Fruit fly (Drosophila melanogaster) whole organism, embryonic: Measurements from ENCODE around the gene Pez.

Source experiments
- Abd-B ChIP-seq: fragments of 200-800 bp; sonication (Bioruptor generic); optimal IDR thresholded peaks from 2 replicates; lab custom pipeline; 2018; ENCODE audit warnings: missing biosample characterization, mild to moderate bottlenecking, missing genetic modification characterization, moderate library complexity
- Asciz ChIP-seq: fragments of 200-800 bp; sonication (Bioruptor generic); optimal IDR thresholded peaks from 2 replicates; lab custom pipeline; 2017; ENCODE audit warnings: missing biosample characterization, mild to moderate bottlenecking, missing genetic modification characterization, missing genetic modification reagents
- BEAF-32 ChIP-seq: fragments of 200-800 bp; sonication (Bioruptor generic); optimal IDR thresholded peaks from 3 replicates; lab custom pipeline; 2017; ENCODE audit warnings: missing biosample characterization, missing genetic modification characterization, mild to moderate bottlenecking, moderate library complexity, missing genetic modification reagents
- CG11093 ChIP-seq: fragments of 200-800 bp; sonication (Bioruptor generic); IDR thresholded peaks from 3 replicates; pipeline ENCODE4 v1.3.6; 2022; ENCODE audit warnings: missing biosample characterization, missing genetic modification characterization
- CG14667 ChIP-seq: fragments of 200-800 bp; sonication (Bioruptor generic); IDR thresholded peaks from 2 replicates; pipeline ENCODE4 v1.3.6; 2022; ENCODE audit warnings: missing biosample characterization, missing genetic modification characterization
- CG15011 ChIP-seq: fragments of 200-800 bp; sonication (Bioruptor generic); optimal IDR thresholded peaks from 3 replicates; lab custom pipeline; 2018; ENCODE audit warnings: missing biosample characterization, mild to moderate bottlenecking, missing genetic modification characterization
- CG1603 ChIP-seq: fragments of 200-800 bp; sonication (Bioruptor generic); optimal IDR thresholded peaks from 2 replicates; lab custom pipeline; 2019; ENCODE audit warnings: missing biosample characterization, mild to moderate bottlenecking, missing genetic modification characterization, moderate library complexity
- CG17385 ChIP-seq: fragments of 200-800 bp; sonication (Bioruptor generic); optimal IDR thresholded peaks from 3 replicates; lab custom pipeline; 2018; ENCODE audit warnings: missing biosample characterization, mild to moderate bottlenecking, missing genetic modification characterization
- CG18262 ChIP-seq: fragments of 200-800 bp; optimal IDR thresholded peaks from 3 replicates; lab custom pipeline; 2019; ENCODE audit warnings: missing biosample characterization, mild to moderate bottlenecking, missing genetic modification characterization, moderate library complexity
- CG18599 ChIP-seq: fragments of 200-800 bp; sonication (Bioruptor generic); optimal IDR thresholded peaks from 3 replicates; lab custom pipeline; 2017; ENCODE audit warnings: missing biosample characterization, missing genetic modification characterization, mild to moderate bottlenecking, moderate library complexity, missing genetic modification reagents
- CG2712 ChIP-seq: fragments of 200-800 bp; optimal IDR thresholded peaks from 3 replicates; lab custom pipeline; 2019; ENCODE audit warnings: missing biosample characterization, mild to moderate bottlenecking, missing genetic modification characterization, moderate library complexity
- CG30403 ChIP-seq: fragments of 200-800 bp; sonication (Bioruptor generic); optimal IDR thresholded peaks from 3 replicates; lab custom pipeline; 2016; ENCODE audit warnings: missing biosample characterization, missing genetic modification characterization
- CG33557 ChIP-seq: fragments of 200-800 bp; sonication (Bioruptor generic); optimal IDR thresholded peaks from 2 replicates; lab custom pipeline; 2019; ENCODE audit warnings: missing biosample characterization, mild to moderate bottlenecking, missing genetic modification characterization, moderate library complexity
- CG3847 ChIP-seq: fragments of 200-800 bp; sonication (Bioruptor generic); IDR thresholded peaks from 2 replicates; pipeline ENCODE4 v1.3.6; 2022; ENCODE audit warnings: missing biosample characterization, missing genetic modification characterization
- CG4424 ChIP-seq: fragments of 200-800 bp; sonication (Bioruptor generic); optimal IDR thresholded peaks from 3 replicates; lab custom pipeline; 2016; ENCODE audit warnings: missing biosample characterization, missing genetic modification characterization
- CG4617 ChIP-seq: fragments of 200-800 bp; sonication (Bioruptor generic); optimal IDR thresholded peaks from 3 replicates; lab custom pipeline; 2016; ENCODE audit warnings: missing biosample characterization, missing genetic modification characterization, borderline replicate concordance
- CG8089 ChIP-seq: fragments of 200-800 bp; sonication (Bioruptor generic); optimal IDR thresholded peaks from 3 replicates; lab custom pipeline; 2016; ENCODE audit warnings: missing biosample characterization, missing genetic modification characterization
- CG8359 ChIP-seq: fragments of 200-800 bp; sonication (Bioruptor generic); optimal IDR thresholded peaks from 2 replicates; lab custom pipeline; 2017; ENCODE audit warnings: missing biosample characterization, mild to moderate bottlenecking, missing genetic modification characterization, borderline replicate concordance
- CG9727 ChIP-seq: fragments of 200-800 bp; sonication (Bioruptor generic); optimal IDR thresholded peaks from 3 replicates; lab custom pipeline; 2017; ENCODE audit warnings: missing biosample characterization, mild to moderate bottlenecking, missing genetic modification characterization
- CTCF ChIP-seq: fragments of 200-800 bp; sonication (Bioruptor generic); optimal IDR thresholded peaks from 2 replicates; lab custom pipeline; 2017; ENCODE audit warnings: missing biosample characterization, mild to moderate bottlenecking, missing genetic modification characterization, moderate library complexity
- CrebB ChIP-seq: fragments of 200-800 bp; sonication (Bioruptor generic); optimal IDR thresholded peaks from 3 replicates; lab custom pipeline; 2018; ENCODE audit warnings: missing biosample characterization, mild to moderate bottlenecking, missing genetic modification characterization
- D ChIP-seq, 2 experiments: fragments of 200-800 bp in 1 of 2; fragments of >200 bp in 1 of 2; sonication (Bioruptor generic) in 1 of 2; optimal IDR thresholded peaks; 2 replicates in 1 of 2; 3 replicates in 1 of 2; lab custom pipeline; 2017; ENCODE audit warnings: mild to moderate bottlenecking in 1 of 2, missing biosample characterization in 1 of 2, missing genetic modification characterization in 1 of 2, missing genetic modification reagents in 1 of 2
- H15 ChIP-seq: fragments of 200-800 bp; sonication (Bioruptor generic); IDR thresholded peaks from 3 replicates; pipeline ENCODE4 v1.3.6; 2022; ENCODE audit warnings: missing biosample characterization, missing genetic modification characterization
- MBD-R2 ChIP-seq: fragments of 200-800 bp; sonication (Bioruptor generic); IDR thresholded peaks from 2 replicates; pipeline ENCODE4 v1.3.6; 2022; ENCODE audit warnings: missing biosample characterization, missing genetic modification characterization
- NfI ChIP-seq: fragments of 200-800 bp; sonication (Bioruptor generic); optimal IDR thresholded peaks from 3 replicates; lab custom pipeline; 2018; ENCODE audit warnings: missing biosample characterization, mild to moderate bottlenecking, missing genetic modification characterization, moderate library complexity
- Ptx1 ChIP-seq: fragments of 200-800 bp; sonication (Bioruptor generic); IDR thresholded peaks from 2 replicates; pipeline ENCODE4 v1.3.6; 2022; ENCODE audit warnings: missing biosample characterization, missing genetic modification characterization
- Rfx ChIP-seq: fragments of 200-800 bp; sonication (Bioruptor generic); IDR thresholded peaks from 2 replicates; pipeline ENCODE4 v1.3.6; 2022; ENCODE audit warnings: missing biosample characterization, missing genetic modification characterization
- Sin3A ChIP-seq: fragments of >200 bp; optimal IDR thresholded peaks from 2 replicates; lab custom pipeline; 2018
- Ssrp ChIP-seq: fragments of 200-800 bp; sonication (Bioruptor generic); optimal IDR thresholded peaks from 2 replicates; lab custom pipeline; 2018; ENCODE audit warnings: missing biosample characterization, mild to moderate bottlenecking, missing genetic modification characterization, moderate library complexity
- Usf ChIP-seq: fragments of 200-800 bp; sonication (Bioruptor generic); optimal IDR thresholded peaks from 2 replicates; lab custom pipeline; 2017; ENCODE audit warnings: missing genotype, missing biosample characterization, missing genetic modification characterization
- YL-1 ChIP-seq: fragments of 200-800 bp; sonication (Bioruptor generic); optimal IDR thresholded peaks from 3 replicates; lab custom pipeline; 2017; ENCODE audit warnings: missing biosample characterization, mild to moderate bottlenecking, missing genetic modification characterization
- ap ChIP-seq: fragments of 200-800 bp; sonication (Bioruptor generic); IDR thresholded peaks from 2 replicates; pipeline ENCODE4 v1.3.6; 2022; ENCODE audit warnings: missing biosample characterization, missing genetic modification characterization
- bowl ChIP-seq: fragments of 200-800 bp; sonication (Bioruptor generic); IDR thresholded peaks from 2 replicates; pipeline ENCODE4 v1.3.6; 2022; ENCODE audit warnings: missing biosample characterization, missing genetic modification characterization
- bsh ChIP-seq, 2 experiments: fragments of 200-800 bp; sonication (Bioruptor generic); optimal IDR thresholded peaks; 2 replicates each; lab custom pipeline; 2017 to 2018; ENCODE audit warnings: mild to moderate bottlenecking in 2 of 2, missing biosample characterization in 2 of 2, missing genetic modification characterization in 2 of 2, moderate library complexity in 1 of 2
- cad ChIP-seq: fragments of >200 bp; optimal IDR thresholded peaks from 2 replicates; lab custom pipeline; 2017; ENCODE audit warnings: missing biosample characterization, missing genetic modification characterization
- chif ChIP-seq, 2 experiments: fragments of 200-800 bp; sonication (Bioruptor generic); optimal IDR thresholded peaks; 3 replicates each; lab custom pipeline; 2016; ENCODE audit warnings: missing biosample characterization in 2 of 2, missing genetic modification characterization in 2 of 2
- fd102C ChIP-seq: fragments of 200-800 bp; sonication (Bioruptor generic); optimal IDR thresholded peaks from 2 replicates; lab custom pipeline; 2018; ENCODE audit warnings: missing biosample characterization, mild to moderate bottlenecking, missing genetic modification characterization, moderate library complexity
- gfzf ChIP-seq: fragments of 200-800 bp; sonication (Bioruptor generic); optimal IDR thresholded peaks from 2 replicates; lab custom pipeline; 2016; ENCODE audit warnings: missing biosample characterization, mild to moderate bottlenecking, missing genetic modification characterization, moderate library complexity
- jigr1 ChIP-seq: fragments of 200-800 bp; sonication (Bioruptor generic); IDR thresholded peaks from 3 replicates; pipeline ENCODE4 v1.3.6; 2022; ENCODE audit warnings: missing biosample characterization, missing genetic modification characterization
- klu ChIP-seq: fragments of 200-800 bp; sonication (Bioruptor generic); IDR thresholded peaks from 2 replicates; pipeline ENCODE4 v1.3.6; 2022; ENCODE audit warnings: missing biosample characterization, missing genetic modification characterization
- otp ChIP-seq: fragments of 200-800 bp; sonication (Bioruptor generic); IDR thresholded peaks from 3 replicates; pipeline ENCODE4, ENCODE4 v1.3.6; 2022; ENCODE audit warnings: missing biosample characterization, missing genetic modification characterization
- pfk ChIP-seq: fragments of 200-800 bp; sonication (Bioruptor generic); optimal IDR thresholded peaks from 2 replicates; lab custom pipeline; 2018; ENCODE audit warnings: missing biosample characterization, mild to moderate bottlenecking, missing genetic modification characterization, moderate library complexity
- pita ChIP-seq: fragments of 200-800 bp; sonication (Bioruptor generic); optimal IDR thresholded peaks from 2 replicates; lab custom pipeline; 2017; ENCODE audit warnings: missing biosample characterization, mild to moderate bottlenecking, missing genetic modification characterization
- psq ChIP-seq: fragments of 200-800 bp; sonication (Bioruptor generic); optimal IDR thresholded peaks from 2 replicates; lab custom pipeline; 2017; ENCODE audit warnings: missing biosample characterization, missing genetic modification characterization
- pum ChIP-seq: fragments of 200-800 bp; sonication (Bioruptor generic); optimal IDR thresholded peaks from 2 replicates; lab custom pipeline; 2016; ENCODE audit warnings: missing biosample characterization, missing genetic modification characterization
- run ChIP-seq: fragments of 200-800 bp; sonication (Bioruptor generic); optimal IDR thresholded peaks from 3 replicates; lab custom pipeline; 2018; ENCODE audit warnings: missing biosample characterization, mild to moderate bottlenecking, missing genetic modification characterization
- sens ChIP-seq: fragments of 200-800 bp; sonication (Bioruptor generic); peaks from one replicate; lab custom pipeline; 2016; ENCODE audit warnings: missing biosample characterization, missing genetic modification characterization
- ttk ChIP-seq: fragments of 200-800 bp; sonication (Bioruptor generic); IDR thresholded peaks from 2 replicates; pipeline ENCODE4 v2.1.2; 2022; ENCODE audit warnings: missing biosample characterization, missing genetic modification characterization
- unpg ChIP-seq: fragments of 200-800 bp; sonication (Bioruptor generic); optimal IDR thresholded peaks from 3 replicates; lab custom pipeline; 2018; ENCODE audit warnings: missing biosample characterization, mild to moderate bottlenecking, missing genetic modification characterization, moderate library complexity
- wek ChIP-seq: fragments of 200-800 bp; sonication (Bioruptor generic); optimal IDR thresholded peaks from 3 replicates; lab custom pipeline; 2018; ENCODE audit warnings: missing biosample characterization, mild to moderate bottlenecking, missing genetic modification characterization, moderate library complexity
- yki ChIP-seq: fragments of >200 bp; optimal IDR thresholded peaks from 3 replicates; lab custom pipeline; 2018
- z ChIP-seq: fragments of 200-800 bp; sonication (Bioruptor generic); IDR thresholded peaks from 3 replicates; pipeline ENCODE4 v1.3.6; 2022; ENCODE audit warnings: missing biosample characterization, missing genetic modification characterization

The Pez gene

dm6 chr2L:6306895-6307294, 31.6 kb downstream of the Pez start (continued):
- TF ChIP-seq CG8359 (no peak), CG4424 (GFP tag; lab: Kevin White, UChicago) (peak; percentile 23), CG2712 (tag; lab: Kevin White, UChicago) (peak; percentile 34), CG15011 (GFP tag; lab: Kevin White, UChicago) (no peak), ttk (GFP tag; lab: Robert Waterston, UW) (no peak), BEAF-32 (no peak), sens (GFP tag; lab: Kevin White, UChicago) (peak; percentile 79), ap (GFP tag; lab: Robert Waterston, UW) (0 out of 2 replicates have a peak, but pooled peaks have one; percentile 17), CG1603 (peak; percentile 40), CG18262 (tag; lab: Kevin White, UChicago) (peak; percentile 8), CG30403 (GFP tag; lab: Kevin White, UChicago) (peak; percentile 34), pum (no peak), yki (lab: Kevin White, UChicago) (no peak), CG18599 (peak; percentile 48), bsh (GFP tag; optimal IDR thresholded peaks at IDR 0.05; lab: Kevin White, UChicago) (peak in 1 of 2 experiments; percentile 54), Asciz (GFP tag; lab: Kevin White, UChicago) (no peak), Abd-B (GFP tag; lab: Kevin White, UChicago) (peak; percentile 8), CG3847 (no peak), CG14667 (GFP tag; lab: Robert Waterston, UW) (peak; percentile 10; the same call in 1 of the 2 replicates), bowl (no peak), CG17385 (GFP tag; lab: Kevin White, UChicago) (no peak), gfzf (no peak), Ssrp (peak; percentile 12), pfk (GFP tag; lab: Kevin White, UChicago) (no peak), CG8089 (GFP tag; lab: Kevin White, UChicago) (no peak), otp (peak; percentile 13; the same call in 1 of the 3 replicates), D (optimal IDR thresholded peaks at IDR 0.05; lab: Kevin White, UChicago) (no peak), D (GFP tag; optimal IDR thresholded peaks at IDR 0.05; lab: Kevin White, UChicago) (peak; percentile 23), Ptx1 (peak; percentile 33; the same call in 1 of the 2 replicates), CG4617 (no peak), Sin3A (lab: Kevin White, UChicago) (no peak), unpg (GFP tag; lab: Kevin White, UChicago) (peak; percentile 29), YL-1 (GFP tag; lab: Kevin White, UChicago) (no peak)

dm6 chr2L:6301616-6302015, 36.9 kb downstream of the Pez start:
- TF ChIP-seq H15, result 0 out of 3 replicates have a peak, but pooled peaks have one; percentile 1
- TF ChIP-seq klu (GFP tag; lab: Robert Waterston, UW), result no peak
- TF ChIP-seq CTCF (GFP tag; lab: Kevin White, UChicago), result peak; percentile 61
- TF ChIP-seq, all 482 proteins: peak for 2

- TF ChIP-seq CG9727 (GFP tag; lab: Kevin White, UChicago) (peak; percentile 37), CG11093 (GFP tag; lab: Robert Waterston, UW) (no peak), run (tag; lab: Kevin White, UChicago) (peak; percentile 56), fd102C (no peak), chif (GFP tag; optimal IDR thresholded peaks at IDR 0.05; lab: Kevin White, UChicago) (no peak), z (GFP tag; lab: Robert Waterston, UW) (0 out of 3 replicates have a peak, but pooled peaks have one; percentile 14), CrebB (tag; lab: Kevin White, UChicago) (peak; percentile 21), CG33557 (GFP tag; lab: Kevin White, UChicago) (peak; percentile 64), cad (no peak), Rfx (GFP tag; lab: Robert Waterston, UW) (no peak), NfI (GFP tag; lab: Kevin White, UChicago) (no peak), jigr1 (GFP tag; lab: Robert Waterston, UW) (no peak), MBD-R2 (no peak), pita (GFP tag; lab: Kevin White, UChicago) (no peak), Usf (GFP tag; lab: Kevin White, UChicago) (no peak), psq (GFP tag; lab: Kevin White, UChicago) (no peak), wek (GFP tag; lab: Kevin White, UChicago) (peak; percentile 20)
Measured at dm6 chr2L:6291605-6292004, 46.9 kb downstream of the Pez start.
